Worm (Caenorhabditis elegans) whole organism, L1 larva: Measurements from ENCODE around the gene Y22D7AL.9.

ENCODE experiments used
- egl-27 ChIP-seq, 2 experiments: fragments of 150-350 bp in 1 of 2; sonication (generic microtip); optimal IDR thresholded peaks; 3 replicates each; lab custom pipeline; 2017 to 2018; ENCODE audit warnings: missing biosample characterization in 2 of 2, missing genetic modification characterization in 2 of 2, missing genetic modification reagents in 2 of 2
- fkh-10 ChIP-seq: sonication (generic microtip); optimal IDR thresholded peaks from 2 replicates; lab custom pipeline; 2017; ENCODE audit warnings: missing biosample characterization, missing genetic modification reagents, missing genetic modification characterization
- fkh-8 ChIP-seq: sonication (generic microtip); optimal IDR thresholded peaks from 2 replicates; lab custom pipeline; 2016; ENCODE audit warnings: mild to moderate bottlenecking, missing genetic modification characterization, missing compliant biosample characterization
- lin-39 ChIP-seq: fragments of 150-350 bp; optimal IDR thresholded peaks from 2 replicates; lab custom pipeline; 2014; ENCODE audit warnings: missing biosample characterization, missing genetic modification reagents, missing genetic modification characterization
- mep-1 ChIP-seq: fragments of 150-350 bp; optimal IDR thresholded peaks from 2 replicates; lab custom pipeline; 2014; ENCODE audit warnings: missing biosample characterization, missing genetic modification characterization
- nhr-84 ChIP-seq: sonication (generic microtip); optimal IDR thresholded peaks from 2 replicates; lab custom pipeline; 2017; ENCODE audit warnings: missing biosample characterization, missing genetic modification characterization
- pax-3 ChIP-seq: fragments of 200-800 bp; sonication (Bioruptor generic); optimal IDR thresholded peaks from 2 replicates; lab custom pipeline; 2018; ENCODE audit warnings: mild to moderate bottlenecking, missing genetic modification characterization, moderate library complexity, missing compliant biosample characterization
- pqm-1 ChIP-seq: sonication (generic microtip); optimal IDR thresholded peaks from 3 replicates; lab custom pipeline; 2017; ENCODE audit warnings: missing biosample characterization, missing genetic modification characterization

DNA sequence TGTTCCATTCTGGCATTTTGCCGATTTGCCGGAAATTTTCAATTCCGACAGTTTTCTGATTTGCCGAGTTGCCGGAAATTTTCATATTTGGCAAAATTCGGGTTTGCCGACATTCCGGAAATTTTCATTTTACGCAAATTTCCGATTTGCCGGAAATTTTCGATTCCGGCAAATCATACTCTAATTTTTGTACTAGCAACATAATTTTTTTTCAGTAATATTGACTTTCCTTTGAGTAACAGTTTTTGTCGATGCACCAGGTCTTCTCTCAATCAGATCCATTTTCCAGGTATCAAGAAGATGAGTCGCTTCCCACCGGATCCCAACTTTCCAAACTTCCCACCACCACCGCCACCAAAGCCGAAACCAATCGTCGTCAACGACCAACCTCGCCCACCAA lies 27.3 kb upstream of the Y22D7AL.9 start, which contains the start of gene Y22D7AL.3:
- TF ChIP-seq lin-39 (no peak), fkh-10 (GFP tag; lab: Kevin White, UChicago) (no peak), fkh-8 (tag; lab: Kevin White, UChicago) (no peak), pqm-1 (tag; lab: Kevin White, UChicago) (no peak), mep-1 (no peak), egl-27 (tag; optimal IDR thresholded peaks at IDR 0.05; lab: Kevin White, UChicago) (no peak), nhr-84 (tag; lab: Kevin White, UChicago) (no peak), pax-3 (tag; lab: Kevin White, UChicago) (no peak)
